Fruit fly (Drosophila melanogaster) whole organism, embryonic: ENCODE results near the gene CG31495.
A peak's percentile ranks its signal among the peaks of the same experiment; 100 is the strongest.

Experiments
- CG10366 ChIP-seq: fragments of 200-800 bp; sonication (Bioruptor generic); IDR thresholded peaks from 2 replicates; pipeline ENCODE4 v1.3.6; 2022; ENCODE audit warnings: missing biosample characterization, missing genetic modification characterization
- CG10959 ChIP-seq: fragments of 200-800 bp; sonication (Bioruptor generic); IDR thresholded peaks from 2 replicates; pipeline ENCODE4 v1.3.6; 2022; ENCODE audit warnings: missing biosample characterization, missing genetic modification characterization
- CG14014 ChIP-seq: fragments of 200-800 bp; sonication (Bioruptor generic); IDR thresholded peaks from 2 replicates; pipeline ENCODE4 v1.3.6; 2022; ENCODE audit warnings: missing biosample characterization, missing genetic modification characterization
- CG1792 ChIP-seq: fragments of 200-800 bp; sonication (Bioruptor generic); optimal IDR thresholded peaks from 2 replicates; lab custom pipeline; 2016; ENCODE audit warnings: missing biosample characterization, missing genetic modification characterization
- CG2889 ChIP-seq: fragments of 200-800 bp; sonication (Bioruptor generic); IDR thresholded peaks from 3 replicates; pipeline ENCODE4 v1.3.6; 2022; ENCODE audit warnings: missing biosample characterization, missing genetic modification characterization
- CG31365 ChIP-seq: fragments of 200-800 bp; sonication (Bioruptor generic); optimal IDR thresholded peaks from 2 replicates; lab custom pipeline; 2018; ENCODE audit warnings: missing biosample characterization, mild to moderate bottlenecking, missing genetic modification characterization
- CG32532 ChIP-seq: fragments of 200-800 bp; sonication (Bioruptor generic); IDR thresholded peaks from 2 replicates; pipeline ENCODE4 v1.3.6; 2022; ENCODE audit warnings: missing biosample characterization, missing genetic modification characterization
- CG32772 ChIP-seq: fragments of 200-800 bp; sonication (Bioruptor generic); IDR thresholded peaks from 2 replicates; pipeline ENCODE4 v1.3.6; 2022; ENCODE audit warnings: missing biosample characterization, missing genetic modification characterization
- CG3726 ChIP-seq: fragments of 200-800 bp; sonication (Bioruptor generic); IDR thresholded peaks from 3 replicates; pipeline ENCODE4, ENCODE4 v1.3.6; 2022; ENCODE audit warnings: missing biosample characterization, missing genetic modification characterization
- CG4854 ChIP-seq: fragments of 200-800 bp; sonication (Bioruptor generic); optimal IDR thresholded peaks from 2 replicates; lab custom pipeline; 2016; ENCODE audit warnings: missing biosample characterization, missing genetic modification characterization, inconsistent platforms
- CG7372 ChIP-seq: fragments of 200-800 bp; sonication (Bioruptor generic); IDR thresholded peaks from 2 replicates; pipeline ENCODE4 v1.3.6; 2022; ENCODE audit warnings: missing biosample characterization, missing genetic modification characterization
- CG7745 ChIP-seq: fragments of 200-800 bp; sonication (Bioruptor generic); optimal IDR thresholded peaks from 2 replicates; lab custom pipeline; 2018; ENCODE audit warnings: missing biosample characterization, mild to moderate bottlenecking, missing genetic modification characterization, moderate library complexity
- CG8089 ChIP-seq: fragments of 200-800 bp; sonication (Bioruptor generic); optimal IDR thresholded peaks from 3 replicates; lab custom pipeline; 2016; ENCODE audit warnings: missing biosample characterization, missing genetic modification characterization
- CG8924 ChIP-seq: fragments of 200-800 bp; optimal IDR thresholded peaks from 3 replicates; lab custom pipeline; 2019; ENCODE audit warnings: missing biosample characterization, mild to moderate bottlenecking, missing genetic modification characterization, moderate library complexity
- CG9797 ChIP-seq: fragments of 200-800 bp; sonication (Bioruptor generic); optimal IDR thresholded peaks from 3 replicates; lab custom pipeline; 2018; ENCODE audit warnings: missing biosample characterization, mild to moderate bottlenecking, missing genetic modification characterization
- CHES-1-like ChIP-seq: fragments of 200-800 bp; sonication (Bioruptor generic); optimal IDR thresholded peaks from 2 replicates; lab custom pipeline; 2016; ENCODE audit warnings: missing biosample characterization, missing genetic modification characterization
- Dad ChIP-seq: fragments of 200-800 bp; sonication (Bioruptor generic); optimal IDR thresholded peaks from 3 replicates; lab custom pipeline; 2016; ENCODE audit warnings: missing biosample characterization, missing genetic modification characterization
- Drgx ChIP-seq: fragments of 200-800 bp; sonication (Bioruptor generic); IDR thresholded peaks from 2 replicates; pipeline ENCODE4 v1.3.6; 2022; ENCODE audit warnings: missing biosample characterization, missing genetic modification characterization
- Ets65A ChIP-seq: fragments of 200-800 bp; sonication (Bioruptor generic); peaks from one replicate; lab custom pipeline; 2016; ENCODE audit warnings: missing biosample characterization, missing genetic modification characterization
- Ets97D ChIP-seq: fragments of 200-800 bp; sonication (Bioruptor generic); optimal IDR thresholded peaks from 3 replicates; lab custom pipeline; 2016; ENCODE audit warnings: missing biosample characterization, missing genetic modification characterization
- Gsc ChIP-seq: fragments of 200-800 bp; sonication (Bioruptor generic); IDR thresholded peaks from 2 replicates; pipeline ENCODE4 v1.3.6; 2022; ENCODE audit warnings: missing biosample characterization, missing genetic modification characterization
- HmgZ ChIP-seq: fragments of 200-800 bp; sonication (Bioruptor generic); optimal IDR thresholded peaks from 2 replicates; lab custom pipeline; 2018; ENCODE audit warnings: missing biosample characterization, mild to moderate bottlenecking, missing genetic modification characterization
- Kr ChIP-seq: fragments of 200-800 bp; sonication (Bioruptor generic); optimal IDR thresholded peaks from 2 replicates; lab custom pipeline; 2017; ENCODE audit warnings: missing biosample characterization, mild to moderate bottlenecking, missing genetic modification characterization
- MTF-1 ChIP-seq: fragments of 200-800 bp; sonication (Bioruptor generic); optimal IDR thresholded peaks from 2 replicates; lab custom pipeline; 2018; ENCODE audit warnings: missing biosample characterization, mild to moderate bottlenecking, missing genetic modification characterization, borderline replicate concordance
- Meics ChIP-seq: fragments of 200-800 bp; sonication (Bioruptor generic); optimal IDR thresholded peaks from 2 replicates; lab custom pipeline; 2017; ENCODE audit warnings: missing biosample characterization, mild to moderate bottlenecking, missing genetic modification characterization
- Mrtf ChIP-seq: fragments of 200-800 bp; sonication (Bioruptor generic); IDR thresholded peaks from 3 replicates; pipeline ENCODE4 v1.3.6; 2022; ENCODE audit warnings: missing biosample characterization, missing genetic modification characterization
- NC2β ChIP-seq: fragments of 200-800 bp; sonication (Bioruptor generic); optimal IDR thresholded peaks from 2 replicates; lab custom pipeline; 2016; ENCODE audit warnings: missing biosample characterization, missing genetic modification characterization
- Oli ChIP-seq: fragments of 200-800 bp; sonication (Bioruptor generic); optimal IDR thresholded peaks from 2 replicates; lab custom pipeline; 2018; ENCODE audit warnings: missing biosample characterization, mild to moderate bottlenecking, missing genetic modification characterization, moderate library complexity
- Ravus ChIP-seq: fragments of 200-800 bp; sonication (Bioruptor generic); IDR thresholded peaks from 2 replicates; pipeline ENCODE4 v1.3.6; 2022; ENCODE audit warnings: missing biosample characterization, missing genetic modification characterization
- cato ChIP-seq: fragments of 200-800 bp; sonication (Bioruptor generic); optimal IDR thresholded peaks from 2 replicates; lab custom pipeline; 2016; ENCODE audit warnings: missing biosample characterization, missing genetic modification characterization, borderline replicate concordance
- chinmo ChIP-seq: fragments of 200-800 bp; sonication (Bioruptor generic); IDR thresholded peaks from 4 replicates; pipeline ENCODE4 v1.3.6; 2022; ENCODE audit warnings: missing biosample characterization, missing genetic modification characterization; ENCODE audit not compliant: partially characterized antibody
- disco-r ChIP-seq: fragments of 200-800 bp; sonication (Bioruptor generic); optimal IDR thresholded peaks from 2 replicates; lab custom pipeline; 2016; ENCODE audit warnings: missing biosample characterization, missing genetic modification characterization
- eve ChIP-seq, 2 experiments: fragments of >200 bp; optimal IDR thresholded peaks; 2 replicates each; lab custom pipeline; 2017; ENCODE audit warnings: missing biosample characterization in 2 of 2, missing genetic modification characterization in 2 of 2
- gsb ChIP-seq: fragments of 200-800 bp; sonication (Bioruptor generic); IDR thresholded peaks from 2 replicates; pipeline ENCODE4 v1.3.6; 2022; ENCODE audit warnings: missing biosample characterization, missing genetic modification characterization
- lmd ChIP-seq: fragments of 200-800 bp; sonication (Bioruptor generic); IDR thresholded peaks from 2 replicates; pipeline ENCODE4 v1.3.6; 2022; ENCODE audit warnings: missing biosample characterization, missing genetic modification characterization
- nerfin-1 ChIP-seq: fragments of 200-800 bp; sonication (Bioruptor generic); optimal IDR thresholded peaks from 3 replicates; lab custom pipeline; 2019; ENCODE audit warnings: missing biosample characterization, mild to moderate bottlenecking, missing genetic modification characterization, moderate library complexity
- nom ChIP-seq: fragments of 200-800 bp; sonication (Bioruptor generic); optimal IDR thresholded peaks from 2 replicates; lab custom pipeline; 2017; ENCODE audit warnings: missing biosample characterization, missing genetic modification characterization, mild to moderate bottlenecking, moderate library complexity, missing genetic modification reagents
- pb ChIP-seq: fragments of 200-800 bp; sonication (Bioruptor generic); optimal IDR thresholded peaks from 3 replicates; lab custom pipeline; 2016; ENCODE audit warnings: missing biosample characterization, missing genetic modification characterization
- peb ChIP-seq: fragments of 200-800 bp; sonication (Bioruptor generic); IDR thresholded peaks from 2 replicates; pipeline ENCODE4 v1.3.6; 2022; ENCODE audit warnings: missing biosample characterization, missing genetic modification characterization
- phol ChIP-seq: fragments of 200-800 bp; sonication (Bioruptor generic); optimal IDR thresholded peaks from 3 replicates; lab custom pipeline; 2018; ENCODE audit warnings: missing biosample characterization, mild to moderate bottlenecking, missing genetic modification characterization, moderate library complexity
- pum ChIP-seq: fragments of 200-800 bp; sonication (Bioruptor generic); optimal IDR thresholded peaks from 2 replicates; lab custom pipeline; 2016; ENCODE audit warnings: missing biosample characterization, missing genetic modification characterization
- salm ChIP-seq: fragments of 200-800 bp; sonication (Bioruptor generic); optimal IDR thresholded peaks from 2 replicates; lab custom pipeline; 2018; ENCODE audit warnings: missing biosample characterization, mild to moderate bottlenecking, missing genetic modification characterization
- schlank ChIP-seq: fragments of 200-800 bp; sonication (Bioruptor generic); optimal IDR thresholded peaks from 2 replicates; lab custom pipeline; 2018; ENCODE audit warnings: missing biosample characterization, mild to moderate bottlenecking, missing genetic modification characterization
- sens ChIP-seq: fragments of 200-800 bp; sonication (Bioruptor generic); peaks from one replicate; lab custom pipeline; 2016; ENCODE audit warnings: missing biosample characterization, missing genetic modification characterization
- sob ChIP-seq: fragments of 200-800 bp; sonication (Bioruptor generic); IDR thresholded peaks from 2 replicates; pipeline ENCODE4 v1.3.6; 2022; ENCODE audit warnings: missing biosample characterization, missing genetic modification characterization
- sr ChIP-seq: fragments of 200-800 bp; sonication (Bioruptor generic); IDR thresholded peaks from 3 replicates; pipeline ENCODE4 v1.3.6; 2022; ENCODE audit warnings: missing biosample characterization, missing genetic modification characterization
- wdn ChIP-seq: fragments of 200-800 bp; sonication (Bioruptor generic); IDR thresholded peaks from 2 replicates; pipeline ENCODE4 v1.3.6; 2022; ENCODE audit warnings: missing biosample characterization, missing genetic modification characterization
- zfh2 ChIP-seq: fragments of 200-800 bp; sonication (Bioruptor generic); optimal IDR thresholded peaks from 2 replicates; lab custom pipeline; 2016; ENCODE audit warnings: missing biosample characterization, missing genetic modification characterization

The CG31495 gene

dm6 chr3R:13831596-13832119 lies 8.1 kb downstream of the CG31495 start (continued):
- TF ChIP-seq sob (GFP tag; lab: Robert Waterston, UW): peak; percentile 10; the same call in 1 of the 2 replicates
- TF ChIP-seq CG14014 (GFP tag; lab: Robert Waterston, UW): peak; percentile 58; the same call in 1 of the 2 replicates
- no peak for TF ChIP-seq Ravus
- TF ChIP-seq CG10366 (GFP tag; lab: Robert Waterston, UW): peak; percentile 63
- TF ChIP-seq CHES-1-like (GFP tag; lab: Kevin White, UChicago): no peak
- no peak for TF ChIP-seq CG1792 (GFP tag; lab: Kevin White, UChicago)
- no peak for TF ChIP-seq disco-r (GFP tag; lab: Kevin White, UChicago)
- TF ChIP-seq Gsc (GFP tag; lab: Robert Waterston, UW): no peak
- TF ChIP-seq cato (GFP tag; lab: Kevin White, UChicago): no peak
- TF ChIP-seq zfh2 (GFP tag; lab: Kevin White, UChicago): no peak
- no peak for TF ChIP-seq CG31365 (tag; lab: Kevin White, UChicago)
- TF ChIP-seq HmgZ (tag; lab: Kevin White, UChicago): no peak
- no peak for TF ChIP-seq gsb (GFP tag; lab: Robert Waterston, UW)
- TF ChIP-seq NC2β: no peak
- TF ChIP-seq CG8089 (GFP tag; lab: Kevin White, UChicago): no peak
- TF ChIP-seq wdn: no peak
- TF ChIP-seq CG10959: no peak
- peak; percentile 65 for TF ChIP-seq lmd (GFP tag; lab: Robert Waterston, UW)
- no peak for TF ChIP-seq pb (GFP tag; lab: Kevin White, UChicago)
- TF ChIP-seq MTF-1 (GFP tag; lab: Kevin White, UChicago): no peak
- no peak for TF ChIP-seq CG2889 (GFP tag; lab: Robert Waterston, UW)
- no peak for TF ChIP-seq schlank (tag; lab: Kevin White, UChicago)
- TF ChIP-seq Dad: no peak
- no peak for TF ChIP-seq CG4854 (GFP tag; lab: Kevin White, UChicago)
- no peak for TF ChIP-seq Ets97D
- TF ChIP-seq salm (tag; lab: Kevin White, UChicago): peak; percentile 26
- no peak for TF ChIP-seq peb
- TF ChIP-seq chinmo (GFP tag; lab: Robert Waterston, UW): no peak
- 0 out of 2 replicates have a peak, but pooled peaks have one; percentile 54 for TF ChIP-seq CG32772 (GFP tag; lab: Robert Waterston, UW)
- TF ChIP-seq, all 482 proteins: peak for 127

- TF ChIP-seq CG4854 (GFP tag; lab: Kevin White, UChicago): no peak
- peak; percentile 55 for TF ChIP-seq sens (GFP tag; lab: Kevin White, UChicago)
- TF ChIP-seq Oli (tag; lab: Kevin White, UChicago): no peak
- TF ChIP-seq phol (tag; lab: Kevin White, UChicago): peak; percentile 10
- TF ChIP-seq Drgx (GFP tag; lab: Robert Waterston, UW): peak; percentile 56
- no peak for TF ChIP-seq Kr (GFP tag; lab: Kevin White, UChicago)
Measured at dm6 chr3R:13831042-13831441, 8.7 kb downstream of the CG31495 start.

dm6 chr3R:13827953-13828922 lies 11.5 kb downstream of the CG31495 start, which contains the start of gene Mst87F:
TSS of gene Mst87F (minus strand) at chr3R:13828008.
- TF ChIP-seq Oli (tag; lab: Kevin White, UChicago) (no peak), CG7372 (GFP tag; lab: Robert Waterston, UW) (no peak), nom (peak; percentile 32), Mrtf (GFP tag; lab: Robert Waterston, UW) (no peak), CG7745 (no peak), CG8924 (tag; lab: Kevin White, UChicago) (no peak), Ets65A (GFP tag; lab: Kevin White, UChicago) (peak; percentile 26), CG9797 (GFP tag; lab: Kevin White, UChicago) (no peak), eve (GFP tag; optimal IDR thresholded peaks at IDR 0.05; lab: Kevin White, UChicago) (no peak), sr (GFP tag; lab: Robert Waterston, UW) (no peak), CG3726 (GFP tag; lab: Robert Waterston, UW) (no peak), pum (no peak), sens (GFP tag; lab: Kevin White, UChicago) (peak; percentile 57), Meics (GFP tag; lab: Kevin White, UChicago) (peak; percentile 15), nerfin-1 (tag; lab: Kevin White, UChicago) (no peak), CG32532 (GFP tag; lab: Robert Waterston, UW) (no peak)
